Fruit fly (Drosophila melanogaster) whole organism, embryonic: ENCODE measurements around the gene lectin-29Ca.
A peak's percentile ranks its signal among the peaks of the same experiment; 100 is the strongest.

ENCODE experiments used
- CG10321 ChIP-seq: fragments of 200-800 bp; sonication (Bioruptor generic); IDR thresholded peaks from 2 replicates; pipeline ENCODE4 v1.3.6; 2022; ENCODE audit warnings: missing biosample characterization, missing genetic modification characterization
- CG10462 ChIP-seq: fragments of 200-800 bp; sonication (Bioruptor generic); optimal IDR thresholded peaks from 2 replicates; lab custom pipeline; 2016; ENCODE audit warnings: missing biosample characterization, missing genetic modification characterization
- CG10543 ChIP-seq: fragments of 200-800 bp; sonication (Bioruptor generic); optimal IDR thresholded peaks from 3 replicates; lab custom pipeline; 2017; ENCODE audit warnings: missing biosample characterization, mild to moderate bottlenecking, missing genetic modification characterization, moderate library complexity
- CG10979 ChIP-seq: fragments of 200-800 bp; sonication (Bioruptor generic); optimal IDR thresholded peaks from 2 replicates; lab custom pipeline; 2018; ENCODE audit warnings: missing biosample characterization, mild to moderate bottlenecking, missing genetic modification characterization, moderate library complexity
- CG11504 ChIP-seq: fragments of 200-800 bp; sonication (Bioruptor generic); optimal IDR thresholded peaks from 3 replicates; lab custom pipeline; 2019; ENCODE audit warnings: missing biosample characterization, mild to moderate bottlenecking, missing genetic modification characterization, moderate library complexity
- CG11695 ChIP-seq: fragments of 200-800 bp; sonication (Bioruptor generic); IDR thresholded peaks from 3 replicates; pipeline ENCODE4 v1.3.6; 2022; ENCODE audit warnings: missing biosample characterization, missing genetic modification characterization
- CG11696 ChIP-seq: fragments of 200-800 bp; sonication (Bioruptor generic); IDR thresholded peaks from 2 replicates; pipeline ENCODE4 v1.3.6; 2022; ENCODE audit warnings: missing biosample characterization, missing genetic modification characterization
- CG12071 ChIP-seq: fragments of 200-800 bp; sonication (Bioruptor generic); optimal IDR thresholded peaks from 3 replicates; lab custom pipeline; 2018; ENCODE audit warnings: missing biosample characterization, mild to moderate bottlenecking, missing genetic modification characterization
- CG1233 ChIP-seq: fragments of 200-800 bp; sonication (Bioruptor generic); optimal IDR thresholded peaks from 4 replicates; lab custom pipeline; 2018; ENCODE audit warnings: missing biosample characterization, mild to moderate bottlenecking, missing genetic modification characterization
- CG1603 ChIP-seq: fragments of 200-800 bp; sonication (Bioruptor generic); optimal IDR thresholded peaks from 2 replicates; lab custom pipeline; 2019; ENCODE audit warnings: missing biosample characterization, mild to moderate bottlenecking, missing genetic modification characterization, moderate library complexity
- CG17385 ChIP-seq: fragments of 200-800 bp; sonication (Bioruptor generic); optimal IDR thresholded peaks from 3 replicates; lab custom pipeline; 2018; ENCODE audit warnings: missing biosample characterization, mild to moderate bottlenecking, missing genetic modification characterization
- CG1792 ChIP-seq: fragments of 200-800 bp; sonication (Bioruptor generic); optimal IDR thresholded peaks from 2 replicates; lab custom pipeline; 2016; ENCODE audit warnings: missing biosample characterization, missing genetic modification characterization
- CG42726 ChIP-seq: fragments of 200-800 bp; sonication (Bioruptor generic); IDR thresholded peaks from 2 replicates; pipeline ENCODE4 v1.3.6; 2022; ENCODE audit warnings: missing biosample characterization, missing genetic modification characterization; ENCODE audit not compliant: partially characterized antibody
- CG4854 ChIP-seq: fragments of 200-800 bp; sonication (Bioruptor generic); optimal IDR thresholded peaks from 2 replicates; lab custom pipeline; 2016; ENCODE audit warnings: missing biosample characterization, missing genetic modification characterization, inconsistent platforms
- CG6813 ChIP-seq: fragments of 200-800 bp; sonication (Bioruptor generic); optimal IDR thresholded peaks from 2 replicates; lab custom pipeline; 2017; ENCODE audit warnings: missing biosample characterization, missing genetic modification characterization, mild to moderate bottlenecking, moderate library complexity, missing genetic modification reagents
- CG8089 ChIP-seq: fragments of 200-800 bp; sonication (Bioruptor generic); optimal IDR thresholded peaks from 3 replicates; lab custom pipeline; 2016; ENCODE audit warnings: missing biosample characterization, missing genetic modification characterization
- CG9437 ChIP-seq: fragments of 200-800 bp; sonication (Bioruptor generic); optimal IDR thresholded peaks from 2 replicates; lab custom pipeline; 2018; ENCODE audit warnings: missing biosample characterization, mild to moderate bottlenecking, missing genetic modification characterization
- CG9817 ChIP-seq: fragments of 200-800 bp; sonication (Bioruptor generic); optimal IDR thresholded peaks from 2 replicates; lab custom pipeline; 2018; ENCODE audit warnings: missing biosample characterization, mild to moderate bottlenecking, missing genetic modification characterization, moderate library complexity
- CG9876 ChIP-seq: fragments of 200-800 bp; sonication (Bioruptor generic); optimal IDR thresholded peaks from 2 replicates; lab custom pipeline; 2016; ENCODE audit warnings: missing biosample characterization, missing genetic modification characterization
- CTCF ChIP-seq: fragments of 200-800 bp; sonication (Bioruptor generic); optimal IDR thresholded peaks from 2 replicates; lab custom pipeline; 2017; ENCODE audit warnings: missing biosample characterization, mild to moderate bottlenecking, missing genetic modification characterization, moderate library complexity
- Dad ChIP-seq: fragments of 200-800 bp; sonication (Bioruptor generic); optimal IDR thresholded peaks from 3 replicates; lab custom pipeline; 2016; ENCODE audit warnings: missing biosample characterization, missing genetic modification characterization
- Eip74EF ChIP-seq, 2 experiments: fragments of 200-800 bp in 1 of 2; fragments of >200 bp in 1 of 2; sonication (Bioruptor generic) in 1 of 2; optimal IDR thresholded peaks; 2 replicates each; lab custom pipeline; 2017 to 2019; ENCODE audit warnings: missing biosample characterization in 2 of 2, missing genetic modification characterization in 2 of 2, mild to moderate bottlenecking in 1 of 2, moderate library complexity in 1 of 2
- Fer1 ChIP-seq: fragments of 200-800 bp; sonication (Bioruptor generic); optimal IDR thresholded peaks from 2 replicates; lab custom pipeline; 2017; ENCODE audit warnings: missing biosample characterization, mild to moderate bottlenecking, missing genetic modification characterization
- Hmr ChIP-seq: fragments of 200-800 bp; sonication (Bioruptor generic); optimal IDR thresholded peaks from 3 replicates; lab custom pipeline; 2017; ENCODE audit warnings: mild to moderate bottlenecking, missing biosample characterization, missing genetic modification reagents, missing genetic modification characterization
- Jarid2 ChIP-seq: fragments of 200-800 bp; sonication (Bioruptor generic); optimal IDR thresholded peaks from 3 replicates; lab custom pipeline; 2017; ENCODE audit warnings: mild to moderate bottlenecking, missing biosample characterization, missing genetic modification reagents, missing genetic modification characterization
- MBD-R2 ChIP-seq: fragments of 200-800 bp; sonication (Bioruptor generic); IDR thresholded peaks from 2 replicates; pipeline ENCODE4 v1.3.6; 2022; ENCODE audit warnings: missing biosample characterization, missing genetic modification characterization
- NFAT ChIP-seq: fragments of 200-800 bp; sonication (Bioruptor generic); IDR thresholded peaks from 2 replicates; pipeline ENCODE4 v1.3.6; 2022; ENCODE audit warnings: missing biosample characterization, missing genetic modification characterization
- Nf-YC ChIP-seq: fragments of 200-800 bp; optimal IDR thresholded peaks from 3 replicates; lab custom pipeline; 2019; ENCODE audit warnings: missing biosample characterization, mild to moderate bottlenecking, missing genetic modification characterization, moderate library complexity
- TFAM ChIP-seq: fragments of 200-800 bp; sonication (Bioruptor generic); optimal IDR thresholded peaks from 2 replicates; lab custom pipeline; 2017; ENCODE audit warnings: missing biosample characterization, missing genetic modification characterization, inconsistent platforms
- Vsx1 ChIP-seq: fragments of 200-800 bp; sonication (Bioruptor generic); optimal IDR thresholded peaks from 2 replicates; lab custom pipeline; 2017; ENCODE audit warnings: missing biosample characterization, mild to moderate bottlenecking, missing genetic modification characterization, missing genetic modification reagents
- ac ChIP-seq: fragments of 200-800 bp; sonication (Bioruptor generic); optimal IDR thresholded peaks from 3 replicates; lab custom pipeline; 2017; ENCODE audit warnings: missing biosample characterization, mild to moderate bottlenecking, missing genetic modification characterization
- bcd ChIP-seq: fragments of 200-800 bp; sonication (Bioruptor generic); optimal IDR thresholded peaks from 2 replicates; lab custom pipeline; 2017; ENCODE audit warnings: missing biosample characterization, mild to moderate bottlenecking, missing genetic modification characterization
- cad ChIP-seq: fragments of >200 bp; optimal IDR thresholded peaks from 2 replicates; lab custom pipeline; 2017; ENCODE audit warnings: missing biosample characterization, missing genetic modification characterization
- cas ChIP-seq: fragments of 200-800 bp; sonication (Bioruptor generic); IDR thresholded peaks from 2 replicates; pipeline ENCODE4 v1.3.6; 2022; ENCODE audit warnings: missing biosample characterization, missing genetic modification characterization
- dmrt99B ChIP-seq: fragments of 200-800 bp; sonication (Bioruptor generic); optimal IDR thresholded peaks from 2 replicates; lab custom pipeline; 2018; ENCODE audit warnings: missing biosample characterization, mild to moderate bottlenecking, missing genetic modification characterization, moderate library complexity
- en ChIP-seq: fragments of 200-800 bp; sonication (Bioruptor generic); optimal IDR thresholded peaks from 2 replicates; lab custom pipeline; 2016; ENCODE audit warnings: missing biosample characterization, missing genetic modification characterization
- ewg ChIP-seq: fragments of 200-800 bp; sonication (Bioruptor generic); optimal IDR thresholded peaks from 3 replicates; lab custom pipeline; 2017; ENCODE audit warnings: mild to moderate bottlenecking, missing biosample characterization, missing genetic modification reagents, missing genetic modification characterization
- gcm ChIP-seq: fragments of 200-800 bp; sonication (Bioruptor generic); optimal IDR thresholded peaks from 2 replicates; lab custom pipeline; 2019; ENCODE audit warnings: missing biosample characterization, mild to moderate bottlenecking, missing genetic modification characterization, moderate library complexity
- gt ChIP-seq: fragments of 200-800 bp; sonication (Bioruptor generic); IDR thresholded peaks from 2 replicates; pipeline ENCODE4 v1.3.6; 2022; ENCODE audit warnings: missing biosample characterization, missing genetic modification characterization
- ken ChIP-seq: fragments of 200-800 bp; sonication (Bioruptor generic); IDR thresholded peaks from 3 replicates; pipeline ENCODE4 v1.3.6; 2022; ENCODE audit warnings: missing biosample characterization, missing genetic modification characterization
- lilli ChIP-seq: fragments of 200-800 bp; sonication (Bioruptor generic); optimal IDR thresholded peaks from 3 replicates; lab custom pipeline; 2016; ENCODE audit warnings: missing biosample characterization, missing genetic modification characterization
- lmd ChIP-seq: fragments of 200-800 bp; sonication (Bioruptor generic); IDR thresholded peaks from 2 replicates; pipeline ENCODE4 v1.3.6; 2022; ENCODE audit warnings: missing biosample characterization, missing genetic modification characterization
- odd ChIP-seq: fragments of 200-800 bp; sonication (Bioruptor generic); optimal IDR thresholded peaks from 2 replicates; lab custom pipeline; 2017; ENCODE audit warnings: missing biosample characterization, mild to moderate bottlenecking, missing genetic modification characterization
- pfk ChIP-seq: fragments of 200-800 bp; sonication (Bioruptor generic); optimal IDR thresholded peaks from 2 replicates; lab custom pipeline; 2018; ENCODE audit warnings: missing biosample characterization, mild to moderate bottlenecking, missing genetic modification characterization, moderate library complexity
- salm ChIP-seq: fragments of 200-800 bp; sonication (Bioruptor generic); optimal IDR thresholded peaks from 2 replicates; lab custom pipeline; 2018; ENCODE audit warnings: missing biosample characterization, mild to moderate bottlenecking, missing genetic modification characterization
- sens ChIP-seq: fragments of 200-800 bp; sonication (Bioruptor generic); peaks from one replicate; lab custom pipeline; 2016; ENCODE audit warnings: missing biosample characterization, missing genetic modification characterization
- seq ChIP-seq: fragments of 200-800 bp; sonication (Bioruptor generic); IDR thresholded peaks from 2 replicates; pipeline ENCODE4 v1.3.6; 2022; ENCODE audit warnings: missing biosample characterization, missing genetic modification characterization
- z ChIP-seq: fragments of 200-800 bp; sonication (Bioruptor generic); IDR thresholded peaks from 3 replicates; pipeline ENCODE4 v1.3.6; 2022; ENCODE audit warnings: missing biosample characterization, missing genetic modification characterization

lectin-29Ca gene

DNA sequence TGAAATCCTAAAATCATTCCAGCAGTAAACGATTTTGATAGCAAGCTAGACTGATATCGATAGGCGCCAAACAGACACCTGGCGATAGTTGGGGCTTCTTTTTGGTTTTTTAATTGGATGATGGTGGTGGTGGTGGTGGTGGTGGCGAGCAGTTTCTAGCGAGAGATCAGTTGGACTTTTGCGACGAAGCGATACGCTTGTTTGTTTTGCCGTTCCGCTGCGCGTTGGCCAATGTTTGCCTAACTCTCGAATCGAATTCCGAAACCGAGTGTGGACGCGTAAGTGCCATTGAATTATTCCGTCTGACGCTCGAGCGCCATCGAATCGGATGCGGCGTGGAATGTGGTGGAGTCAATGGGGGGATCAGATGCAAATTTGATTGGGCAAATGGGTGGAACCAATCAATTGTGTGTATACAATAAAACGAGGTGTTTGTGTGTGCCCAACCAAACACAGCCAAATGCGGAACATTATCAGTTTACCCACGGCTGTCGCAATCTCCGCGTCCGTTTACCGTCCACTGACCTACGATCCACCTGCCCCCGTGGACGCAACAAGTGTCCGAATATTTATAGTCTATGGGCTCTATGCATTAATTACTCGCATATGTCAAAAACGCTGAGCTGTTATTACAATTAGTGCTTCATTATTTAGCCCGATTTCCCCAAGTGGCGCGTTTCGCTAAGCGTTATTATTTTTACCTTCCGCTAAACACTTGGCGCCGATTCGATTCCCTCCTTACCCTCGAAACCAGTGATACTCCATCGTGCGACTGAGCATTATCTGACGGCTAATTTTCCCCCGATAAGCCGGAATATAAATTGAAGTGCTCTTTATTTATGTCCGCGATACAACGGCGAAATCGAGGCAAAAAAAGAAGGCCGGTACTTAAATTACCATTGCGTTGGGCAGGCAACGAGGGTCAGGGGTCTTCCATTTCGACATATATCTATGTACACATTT is 23.4 kb downstream of the lectin-29Ca start, which contains the start of gene CG17292 (continued):
- peak; percentile 48; the same call in 1 of the 3 replicates for TF ChIP-seq CG11695
- TF ChIP-seq CG8089, result peak; percentile 33
- TF ChIP-seq CG10462 (GFP tag; lab: Kevin White, UChicago), result no peak
- TF ChIP-seq TFAM (GFP tag; lab: Kevin White, UChicago), result no peak
- peak; percentile 93 for TF ChIP-seq CG10543
- TF ChIP-seq ewg (GFP tag; lab: Kevin White, UChicago), result peak; percentile 9
- peak; percentile 45 for TF ChIP-seq CG1792 (GFP tag; lab: Kevin White, UChicago)
- peak; percentile 67 for TF ChIP-seq MBD-R2 (GFP tag; lab: Robert Waterston, UW)
- peak; percentile 61 for TF ChIP-seq bcd (GFP tag; lab: Kevin White, UChicago)
- peak; percentile 64 for TF ChIP-seq CG12071
- TF ChIP-seq Nf-YC (tag; lab: Kevin White, UChicago), result peak; percentile 97
- TF ChIP-seq CG1233 (GFP tag; lab: Kevin White, UChicago), result peak; percentile 4
- no peak for TF ChIP-seq CG9437 (GFP tag; lab: Kevin White, UChicago)
- TF ChIP-seq CG6813 (GFP tag; lab: Kevin White, UChicago), result peak; percentile 17
- peak; percentile 25 for TF ChIP-seq CG11504 (tag; lab: Kevin White, UChicago)
- TF ChIP-seq Eip74EF (GFP tag; optimal IDR thresholded peaks at IDR 0.05; lab: Kevin White, UChicago), result peak in 1 of 2 experiments; percentile 48
- peak; percentile 61 for TF ChIP-seq CG1603
- TF ChIP-seq dmrt99B, result peak; percentile 40
- TF ChIP-seq CG9876 (GFP tag; lab: Kevin White, UChicago), result no peak
- TF ChIP-seq odd (GFP tag; lab: Kevin White, UChicago), result peak; percentile 22
- TF ChIP-seq Hmr, result peak; percentile 81
- TF ChIP-seq Dad (GFP tag; lab: Kevin White, UChicago), result peak; percentile 65
- TF ChIP-seq seq, result peak; percentile 43; the same call in 1 of the 2 replicates
- TF ChIP-seq lmd (GFP tag; lab: Robert Waterston, UW), result peak; percentile 46
- TF ChIP-seq pfk (GFP tag; lab: Kevin White, UChicago), result peak; percentile 6
- TF ChIP-seq Fer1, result peak; percentile 74
- peak; percentile 74 for TF ChIP-seq CG42726
- TF ChIP-seq z, result peak; percentile 15; the same call in 1 of the 3 replicates
- TF ChIP-seq CG10321 (GFP tag; lab: Robert Waterston, UW), result 0 out of 2 replicates have a peak, but pooled peaks have one; percentile 60
- TF ChIP-seq Jarid2 (GFP tag; lab: Kevin White, UChicago), result peak; percentile 90
- peak; percentile 62 for TF ChIP-seq Vsx1
- no peak for TF ChIP-seq cad (GFP tag; lab: Kevin White, UChicago)
- TF ChIP-seq salm (tag; lab: Kevin White, UChicago), result no peak
- peak; percentile 62; the same call in 2 of the 3 replicates for TF ChIP-seq ken (GFP tag; lab: Robert Waterston, UW)
- TF ChIP-seq CG11696, result 0 out of 2 replicates have a peak, but pooled peaks have one; percentile 10
- TF ChIP-seq CG10979, result peak; percentile 8
- TF ChIP-seq NFAT, result peak; percentile 74; the same call in 1 of the 2 replicates
- no peak for TF ChIP-seq en
- TF ChIP-seq cas (GFP tag; lab: Robert Waterston, UW), result peak; percentile 40; the same call in 1 of the 2 replicates
- TF ChIP-seq CG17385 (GFP tag; lab: Kevin White, UChicago), result peak; percentile 62
- no peak for TF ChIP-seq ac (GFP tag; lab: Kevin White, UChicago)
- TF ChIP-seq CTCF (GFP tag; lab: Kevin White, UChicago), result peak; percentile 57
- TF ChIP-seq CG4854 (GFP tag; lab: Kevin White, UChicago), result peak; percentile 37
- peak; percentile 32 for TF ChIP-seq sens (GFP tag; lab: Kevin White, UChicago)
- peak; percentile 47 for TF ChIP-seq lilli (GFP tag; lab: Kevin White, UChicago)
- peak; percentile 17 for TF ChIP-seq CG9817 (tag; lab: Kevin White, UChicago)
- no peak for TF ChIP-seq gt
- peak; percentile 59 for TF ChIP-seq gcm (GFP tag; lab: Kevin White, UChicago)
